Worm (Caenorhabditis elegans) whole organism, early embryonic: Measurements from ENCODE around the gene gly-6.

Experiments used
- F13C5.2 ChIP-seq: sonication (generic microtip); optimal IDR thresholded peaks from 2 replicates; lab custom pipeline; 2017; ENCODE audit warnings: mild to moderate bottlenecking, missing genetic modification characterization, inconsistent platforms, missing compliant biosample characterization
- ama-1 ChIP-seq: fragments of 150-350 bp; optimal IDR thresholded peaks from 2 replicates; lab custom pipeline; 2014
- ceh-36 ChIP-seq: sonication (generic microtip); optimal IDR thresholded peaks from 2 replicates; lab custom pipeline; 2016; ENCODE audit warnings: missing genetic modification characterization, inconsistent platforms, missing compliant biosample characterization
- ets-7 ChIP-seq: sonication (generic microtip); optimal IDR thresholded peaks from 2 replicates; lab custom pipeline; 2016; ENCODE audit warnings: missing genotype, missing genetic modification characterization, missing compliant biosample characterization
- flt-1 ChIP-seq: fragments of 200-800 bp; sonication (Bioruptor generic); IDR thresholded peaks from 2 replicates; pipeline ENCODE4 v1.3.6; 2022; ENCODE audit warnings: missing genetic modification characterization, missing compliant biosample characterization
- pes-1 ChIP-seq: fragments of 200-800 bp; sonication (Bioruptor generic); IDR thresholded peaks from 2 replicates; pipeline ENCODE4 v1.3.6; 2022; ENCODE audit warnings: missing genetic modification reagents, missing genetic modification characterization, missing compliant biosample characterization
- tbx-11 ChIP-seq: fragments of 200-800 bp; sonication (Bioruptor generic); IDR thresholded peaks from 2 replicates; pipeline ENCODE4 v1.3.6; 2022; ENCODE audit warnings: missing genetic modification characterization, missing compliant biosample characterization

- no peak for TF ChIP-seq ceh-36 (tag; lab: Kevin White, UChicago)
- TF ChIP-seq ets-7 (tag; lab: Kevin White, UChicago), result no peak
- TF ChIP-seq ama-1, result no peak
- no peak for TF ChIP-seq pes-1 (GFP tag; lab: Robert Waterston, UW)
- no peak for TF ChIP-seq tbx-11 (GFP tag; lab: Robert Waterston, UW)
- no peak for TF ChIP-seq F13C5.2
- TF ChIP-seq flt-1 (GFP tag; lab: Robert Waterston, UW), result no peak
These were observed 43.6 kb downstream of the gly-6 start, which contains the start of gene R10E4.3 for ce11 chrIII:4287379-4287778.
